Fruit fly (Drosophila melanogaster) S2 (cell line): ENCODE data around the gene CG34148.

Experiments
- CG8478 ChIP-seq: fragments of >200 bp; optimal IDR thresholded peaks from 2 replicates; lab custom pipeline; 2018
- CTCF ChIP-seq, 2 experiments: fragments of >200 bp; optimal IDR thresholded peaks; 2 replicates each; lab custom pipeline; 2018

dm6 chr3R:21869464-21870100 lies 8.9 kb downstream of the CG34148 start, which contains the start of gene CG31174:
- TF ChIP-seq CTCF (optimal IDR thresholded peaks at IDR 0.05; lab: Kevin White, UChicago) (no peak), CG8478 (lab: Kevin White, UChicago) (no peak)
